Worm (Caenorhabditis elegans) whole organism, L3 larva: Measurements from ENCODE around the gene gst-31.

ENCODE experiments used
- egl-5 ChIP-seq: fragments of 150-350 bp; optimal IDR thresholded peaks from 2 replicates; lab custom pipeline; 2017; ENCODE audit warnings: missing biosample characterization, missing genetic modification reagents, missing genetic modification characterization, inconsistent platforms
- tbx-2 ChIP-seq: sonication (generic microtip); optimal IDR thresholded peaks from 2 replicates; lab custom pipeline; 2016; ENCODE audit warnings: mild to moderate bottlenecking, missing genetic modification characterization, missing compliant biosample characterization
- ztf-4 ChIP-seq: fragments of 150-350 bp; optimal IDR thresholded peaks from 2 replicates; lab custom pipeline; 2014; ENCODE audit warnings: missing biosample characterization, missing genetic modification characterization

ce11 chrII:15207562-15207961 lies 32.8 kb upstream of the gst-31 start:
- TF ChIP-seq tbx-2 (tag; lab: Kevin White, UChicago) (no peak), egl-5 (tag; lab: Kevin White, UChicago) (no peak), ztf-4 (tag; lab: Kevin White, UChicago) (no peak)
